Fruit fly (Drosophila melanogaster): ENCODE data around the gene mRpL2.

mRpL2 gene

dm6 chr3L:11074043-11074853 is 46.4 kb upstream of the mRpL2 start, which contains the start of the genes Pfdn2 and Noc1 (continued):
- TF ChIP-seq CG16863 (GFP tag; optimal IDR thresholded peaks at IDR 0.05) (no peak), CG6689 (GFP tag; IDR thresholded peaks at IDR 0.05) (peak; percentile 36; the same call in 1 of the 2 replicates), cato (GFP tag; optimal IDR thresholded peaks at IDR 0.05; ENCODE audit: borderline replicate concordance) (no peak), CG7556 (GFP tag; optimal IDR thresholded peaks at IDR 0.05) (no peak), exex (tag; optimal IDR thresholded peaks at IDR 0.05) (no peak), schlank (tag; optimal IDR thresholded peaks at IDR 0.05) (no peak), ara (GFP tag; IDR thresholded peaks at IDR 0.05) (peak; percentile 9; the same call in 1 of the 2 replicates), dysf (GFP tag; IDR thresholded peaks at IDR 0.05) (peak; percentile 60; the same call in 2 of the 3 replicates), toy (GFP tag; IDR thresholded peaks at IDR 0.05) (no peak), CTCF (GFP tag; optimal IDR thresholded peaks at IDR 0.05) (no peak), CG6254 (GFP tag; optimal IDR thresholded peaks at IDR 0.05) (no peak), bigmax (GFP tag; optimal IDR thresholded peaks at IDR 0.05) (no peak), PHDP (tag; optimal IDR thresholded peaks at IDR 0.05) (no peak), CG30020 (tag; optimal IDR thresholded peaks at IDR 0.05) (peak; percentile 54), Optix (GFP tag; IDR thresholded peaks at IDR 0.05) (no peak), BtbVII (GFP tag; optimal IDR thresholded peaks at IDR 0.05) (no peak), Jarid2 (GFP tag; optimal IDR thresholded peaks at IDR 0.05) (no peak), Dbx (GFP tag; IDR thresholded peaks at IDR 0.05) (0 out of 3 replicates have a peak, but pooled peaks have one; percentile 31), CrebB (tag; optimal IDR thresholded peaks at IDR 0.05) (no peak), dan (GFP tag; IDR thresholded peaks at IDR 0.05) (no peak), HmgD (GFP tag; optimal IDR thresholded peaks at IDR 0.05) (no peak), gsb-n (tag; optimal IDR thresholded peaks at IDR 0.05) (no peak), sisA (GFP tag; IDR thresholded peaks at IDR 0.05) (peak; percentile 59), ranshi (GFP tag; IDR thresholded peaks at IDR 0.05) (no peak), CG32767 (GFP tag; IDR thresholded peaks at IDR 0.05) (0 out of 2 replicates have a peak, but pooled peaks have one; percentile 30), gcm2 (GFP tag; optimal IDR thresholded peaks at IDR 0.05) (no peak), Dek (tag; optimal IDR thresholded peaks at IDR 0.05) (no peak), CG13424 (tag; optimal IDR thresholded peaks at IDR 0.05) (peak; percentile 73), D19A (tag; optimal IDR thresholded peaks at IDR 0.05) (no peak), ci (GFP tag; IDR thresholded peaks at IDR 0.05) (no peak), CG4328 (GFP tag; optimal IDR thresholded peaks at IDR 0.05) (no peak), Ets65A (GFP tag) (peak; percentile 83), gsb (GFP tag; IDR thresholded peaks at IDR 0.05) (no peak), zfh2 (GFP tag; optimal IDR thresholded peaks at IDR 0.05) (peak; percentile 27), Pdp1 (GFP tag; optimal IDR thresholded peaks at IDR 0.05) (peak in 1 of 2 experiments; percentile 3), sug (tag; optimal IDR thresholded peaks at IDR 0.05) (peak; percentile 58), CG6854 (GFP tag; optimal IDR thresholded peaks at IDR 0.05) (no peak), MBD-R2 (GFP tag; IDR thresholded peaks at IDR 0.05) (peak; percentile 34; the same call in 1 of the 2 replicates), Poxn (GFP tag; IDR thresholded peaks at IDR 0.05) (no peak), luna (GFP tag; optimal IDR thresholded peaks at IDR 0.05) (no peak), disco-r (GFP tag; optimal IDR thresholded peaks at IDR 0.05) (no peak), pita (GFP tag; optimal IDR thresholded peaks at IDR 0.05) (no peak), zfh1 (GFP tag; IDR thresholded peaks at IDR 0.05) (peak; percentile 52; the same call in 2 of the 3 replicates), sens-2 (GFP tag; IDR thresholded peaks at IDR 0.05) (no peak), lbe (GFP tag; optimal IDR thresholded peaks at IDR 0.05) (no peak), CG1529 (GFP tag; optimal IDR thresholded peaks at IDR 0.05) (no peak), CG9797 (GFP tag; optimal IDR thresholded peaks at IDR 0.05) (peak; percentile 49), Doc3 (GFP tag; IDR thresholded peaks at IDR 0.05; ENCODE audit: partially characterized antibody) (0 out of 3 replicates have a peak, but pooled peaks have one; percentile 35), salm (tag; optimal IDR thresholded peaks at IDR 0.05) (peak; percentile 12), Ssrp (tag; optimal IDR thresholded peaks at IDR 0.05) (peak; percentile 70)

Measured in whole organism, embryonic.